Worm (Caenorhabditis elegans): ENCODE results near the gene F25E5.5.

The F25E5.5 gene

DNA sequence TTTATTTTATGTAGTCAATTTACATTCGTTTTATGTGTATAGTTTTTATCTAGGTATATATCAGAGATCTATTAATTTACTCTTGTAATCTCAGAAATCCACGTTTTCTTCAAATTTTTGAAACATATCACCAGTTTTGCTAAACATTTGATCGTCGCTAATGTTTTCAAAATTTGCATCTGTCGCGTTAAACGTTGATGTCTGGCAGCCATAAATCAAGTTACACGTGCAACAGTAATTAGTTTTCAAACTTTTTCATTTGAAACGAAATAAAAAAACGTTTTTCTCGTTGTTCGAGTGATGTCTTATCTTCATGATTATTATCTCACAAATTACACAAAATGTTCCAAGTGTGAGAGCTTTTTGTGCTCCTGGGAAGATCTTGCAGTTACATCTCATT, 50.4 kb downstream of the F25E5.5 start, which contains the start of gene srh-79:
Gene srh-79, plus strand, starts transcription at position 301 of the 400 bp plus-strand sequence.
- no peak for TF ChIP-seq ztf-11 (tag; optimal IDR thresholded peaks at IDR 0.05)
- no peak for TF ChIP-seq ceh-83 (GFP tag; optimal IDR thresholded peaks at IDR 0.05)
- no peak for TF ChIP-seq lsy-2 (tag; optimal IDR thresholded peaks at IDR 0.05)
- TF ChIP-seq unc-39 (tag; optimal IDR thresholded peaks at IDR 0.05): no peak
- TF ChIP-seq tbx-8 (GFP tag; optimal IDR thresholded peaks at IDR 0.05): no peak
- no peak for TF ChIP-seq flh-1 (GFP tag; optimal IDR thresholded peaks at IDR 0.05)
